Fruit fly (Drosophila melanogaster) whole organism, embryonic: ENCODE data around the gene Prp39.

Experiments
- Asciz ChIP-seq: fragments of 200-800 bp; sonication (Bioruptor generic); optimal IDR thresholded peaks from 2 replicates; lab custom pipeline; 2017; ENCODE audit warnings: missing biosample characterization, mild to moderate bottlenecking, missing genetic modification characterization, missing genetic modification reagents
- Atf6 ChIP-seq: fragments of 200-800 bp; sonication (Bioruptor generic); IDR thresholded peaks from 2 replicates; pipeline ENCODE4 v1.3.6; 2022; ENCODE audit warnings: missing biosample characterization, missing genetic modification characterization
- CG10147 ChIP-seq: fragments of 200-800 bp; sonication (Bioruptor generic); optimal IDR thresholded peaks from 2 replicates; lab custom pipeline; 2019; ENCODE audit warnings: missing biosample characterization, mild to moderate bottlenecking, missing genetic modification characterization, moderate library complexity
- CG12299 ChIP-seq: fragments of 200-800 bp; sonication (Bioruptor generic); optimal IDR thresholded peaks from 2 replicates; lab custom pipeline; 2018; ENCODE audit warnings: missing biosample characterization, mild to moderate bottlenecking, missing genetic modification characterization
- CG12391 ChIP-seq: fragments of 200-800 bp; sonication (Bioruptor generic); optimal IDR thresholded peaks from 3 replicates; lab custom pipeline; 2018; ENCODE audit warnings: missing biosample characterization, mild to moderate bottlenecking, missing genetic modification characterization, moderate library complexity
- CG14965 ChIP-seq: fragments of 200-800 bp; sonication (Bioruptor generic); optimal IDR thresholded peaks from 2 replicates; lab custom pipeline; 2016; ENCODE audit warnings: missing biosample characterization, missing genetic modification characterization, borderline replicate concordance
- CG15514 ChIP-seq: fragments of 200-800 bp; sonication (Bioruptor generic); optimal IDR thresholded peaks from 3 replicates; lab custom pipeline; 2017; ENCODE audit warnings: missing biosample characterization, missing genetic modification characterization, mild to moderate bottlenecking, moderate library complexity, missing genetic modification reagents
- CG15601 ChIP-seq: fragments of 200-800 bp; sonication (Bioruptor generic); optimal IDR thresholded peaks from 3 replicates; lab custom pipeline; 2019; ENCODE audit warnings: missing biosample characterization, mild to moderate bottlenecking, missing genetic modification characterization, moderate library complexity
- CG1647 ChIP-seq: fragments of 200-800 bp; sonication (Bioruptor generic); optimal IDR thresholded peaks from 3 replicates; lab custom pipeline; 2016; ENCODE audit warnings: missing biosample characterization, missing genetic modification characterization
- CG18764 ChIP-seq: fragments of 200-800 bp; sonication (Bioruptor generic); optimal IDR thresholded peaks from 3 replicates; lab custom pipeline; 2016; ENCODE audit warnings: missing biosample characterization, missing genetic modification characterization
- CG2202 ChIP-seq: fragments of 200-800 bp; sonication (Bioruptor generic); optimal IDR thresholded peaks from 2 replicates; lab custom pipeline; 2018; ENCODE audit warnings: missing biosample characterization, mild to moderate bottlenecking, missing genetic modification characterization
- CG2889 ChIP-seq: fragments of 200-800 bp; sonication (Bioruptor generic); IDR thresholded peaks from 3 replicates; pipeline ENCODE4 v1.3.6; 2022; ENCODE audit warnings: missing biosample characterization, missing genetic modification characterization
- CG32772 ChIP-seq: fragments of 200-800 bp; sonication (Bioruptor generic); IDR thresholded peaks from 2 replicates; pipeline ENCODE4 v1.3.6; 2022; ENCODE audit warnings: missing biosample characterization, missing genetic modification characterization
- CG6254 ChIP-seq: fragments of 200-800 bp; sonication (Bioruptor generic); optimal IDR thresholded peaks from 3 replicates; lab custom pipeline; 2017; ENCODE audit warnings: mild to moderate bottlenecking, missing biosample characterization, missing genetic modification reagents, missing genetic modification characterization
- CG6272 ChIP-seq: fragments of 200-800 bp; sonication (Bioruptor generic); IDR thresholded peaks from 2 replicates; pipeline ENCODE4 v1.3.6; 2022; ENCODE audit warnings: missing biosample characterization, missing genetic modification characterization
- CG7745 ChIP-seq: fragments of 200-800 bp; sonication (Bioruptor generic); optimal IDR thresholded peaks from 2 replicates; lab custom pipeline; 2018; ENCODE audit warnings: missing biosample characterization, mild to moderate bottlenecking, missing genetic modification characterization, moderate library complexity
- CG7786 ChIP-seq: fragments of 200-800 bp; sonication (Bioruptor generic); optimal IDR thresholded peaks from 2 replicates; lab custom pipeline; 2016; ENCODE audit warnings: missing biosample characterization, missing genetic modification characterization
- CG9437 ChIP-seq: fragments of 200-800 bp; sonication (Bioruptor generic); optimal IDR thresholded peaks from 2 replicates; lab custom pipeline; 2018; ENCODE audit warnings: missing biosample characterization, mild to moderate bottlenecking, missing genetic modification characterization
- CG9932 ChIP-seq: fragments of 200-800 bp; sonication (Bioruptor generic); IDR thresholded peaks from 2 replicates; pipeline ENCODE4 v1.3.6; 2022; ENCODE audit warnings: missing biosample characterization, missing genetic modification characterization
- Dref ChIP-seq: fragments of 200-800 bp; sonication (Bioruptor generic); IDR thresholded peaks from 2 replicates; pipeline ENCODE4 v1.3.6; 2022; ENCODE audit warnings: missing biosample characterization, missing genetic modification characterization
- HLHmδ ChIP-seq: fragments of 200-800 bp; sonication (Bioruptor generic); optimal IDR thresholded peaks from 2 replicates; lab custom pipeline; 2018; ENCODE audit warnings: missing biosample characterization, mild to moderate bottlenecking, missing genetic modification characterization, moderate library complexity
- Hand ChIP-seq: fragments of 200-800 bp; sonication (Bioruptor generic); optimal IDR thresholded peaks from 2 replicates; lab custom pipeline; 2017; ENCODE audit warnings: mild to moderate bottlenecking, missing biosample characterization, missing genetic modification reagents, missing genetic modification characterization
- Hey ChIP-seq: fragments of 200-800 bp; sonication (Bioruptor generic); optimal IDR thresholded peaks from 3 replicates; lab custom pipeline; 2018; ENCODE audit warnings: missing biosample characterization, mild to moderate bottlenecking, missing genetic modification characterization
- Sry-δ ChIP-seq: fragments of 200-800 bp; sonication (Bioruptor generic); optimal IDR thresholded peaks from 2 replicates; lab custom pipeline; 2016; ENCODE audit warnings: missing biosample characterization, missing genetic modification characterization
- Ssrp ChIP-seq: fragments of 200-800 bp; sonication (Bioruptor generic); optimal IDR thresholded peaks from 2 replicates; lab custom pipeline; 2018; ENCODE audit warnings: missing biosample characterization, mild to moderate bottlenecking, missing genetic modification characterization, moderate library complexity
- TFAM ChIP-seq: fragments of 200-800 bp; sonication (Bioruptor generic); optimal IDR thresholded peaks from 2 replicates; lab custom pipeline; 2017; ENCODE audit warnings: missing biosample characterization, missing genetic modification characterization, inconsistent platforms
- YL-1 ChIP-seq: fragments of 200-800 bp; sonication (Bioruptor generic); optimal IDR thresholded peaks from 3 replicates; lab custom pipeline; 2017; ENCODE audit warnings: missing biosample characterization, mild to moderate bottlenecking, missing genetic modification characterization
- ac ChIP-seq: fragments of 200-800 bp; sonication (Bioruptor generic); optimal IDR thresholded peaks from 3 replicates; lab custom pipeline; 2017; ENCODE audit warnings: missing biosample characterization, mild to moderate bottlenecking, missing genetic modification characterization
- ato ChIP-seq: fragments of 200-800 bp; sonication (Bioruptor generic); IDR thresholded peaks from 2 replicates; pipeline ENCODE4 v1.3.6; 2022; ENCODE audit warnings: missing biosample characterization, missing genetic modification characterization; ENCODE audit not compliant: partially characterized antibody
- bbx ChIP-seq: fragments of 200-800 bp; sonication (Bioruptor generic); IDR thresholded peaks from 2 replicates; pipeline ENCODE4 v1.3.6; 2022; ENCODE audit warnings: missing biosample characterization, missing genetic modification characterization; ENCODE audit not compliant: partially characterized antibody
- chinmo ChIP-seq: fragments of 200-800 bp; sonication (Bioruptor generic); IDR thresholded peaks from 4 replicates; pipeline ENCODE4 v1.3.6; 2022; ENCODE audit warnings: missing biosample characterization, missing genetic modification characterization; ENCODE audit not compliant: partially characterized antibody
- crol ChIP-seq: fragments of 200-800 bp; sonication (Bioruptor generic); IDR thresholded peaks from 2 replicates; pipeline ENCODE4 v1.3.6; 2022; ENCODE audit warnings: missing biosample characterization, missing genetic modification characterization
- dpn ChIP-seq, 2 experiments: fragments of 200-800 bp; sonication (Bioruptor generic); optimal IDR thresholded peaks; 3 replicates each; lab custom pipeline; 2016; ENCODE audit warnings: missing biosample characterization in 2 of 2, missing genetic modification characterization in 2 of 2
- fd96Cb ChIP-seq: fragments of 200-800 bp; sonication (Bioruptor generic); optimal IDR thresholded peaks from 2 replicates; lab custom pipeline; 2018; ENCODE audit warnings: missing biosample characterization, mild to moderate bottlenecking, missing genetic modification characterization, moderate library complexity
- gcm ChIP-seq: fragments of 200-800 bp; sonication (Bioruptor generic); optimal IDR thresholded peaks from 2 replicates; lab custom pipeline; 2019; ENCODE audit warnings: missing biosample characterization, mild to moderate bottlenecking, missing genetic modification characterization, moderate library complexity
- gfzf ChIP-seq: fragments of 200-800 bp; sonication (Bioruptor generic); optimal IDR thresholded peaks from 2 replicates; lab custom pipeline; 2016; ENCODE audit warnings: missing biosample characterization, mild to moderate bottlenecking, missing genetic modification characterization, moderate library complexity
- jumu ChIP-seq: fragments of 200-800 bp; sonication (Bioruptor generic); optimal IDR thresholded peaks from 3 replicates; lab custom pipeline; 2016; ENCODE audit warnings: missing biosample characterization, missing genetic modification characterization
- nau ChIP-seq: fragments of 200-800 bp; sonication (Bioruptor generic); optimal IDR thresholded peaks from 3 replicates; lab custom pipeline; 2017; ENCODE audit warnings: missing biosample characterization, mild to moderate bottlenecking, missing genetic modification characterization, missing genetic modification reagents
- nerfin-2 ChIP-seq: fragments of 200-800 bp; sonication (Bioruptor generic); IDR thresholded peaks from 2 replicates; pipeline ENCODE4 v1.3.6; 2022; ENCODE audit warnings: missing biosample characterization, missing genetic modification characterization; ENCODE audit not compliant: partially characterized antibody
- pnt ChIP-seq: fragments of 200-800 bp; sonication (Bioruptor generic); optimal IDR thresholded peaks from 3 replicates; lab custom pipeline; 2016; ENCODE audit warnings: missing biosample characterization, missing genetic modification characterization
- repo ChIP-seq: fragments of 200-800 bp; sonication (Bioruptor generic); optimal IDR thresholded peaks from 2 replicates; lab custom pipeline; 2016; ENCODE audit warnings: missing biosample characterization, missing genetic modification characterization
- rib ChIP-seq: fragments of 200-800 bp; sonication (Bioruptor generic); IDR thresholded peaks from 2 replicates; pipeline ENCODE4 v1.3.6; 2022; ENCODE audit warnings: missing biosample characterization, missing genetic modification characterization
- ro ChIP-seq: fragments of 200-800 bp; sonication (Bioruptor generic); IDR thresholded peaks from 2 replicates; pipeline ENCODE4 v1.3.6; 2022; ENCODE audit warnings: missing biosample characterization, missing genetic modification characterization
- sens-2 ChIP-seq: fragments of 200-800 bp; sonication (Bioruptor generic); IDR thresholded peaks from 2 replicates; pipeline ENCODE4 v1.3.6; 2022; ENCODE audit warnings: missing biosample characterization, missing genetic modification characterization
- sqz ChIP-seq: fragments of 200-800 bp; sonication (Bioruptor generic); optimal IDR thresholded peaks from 3 replicates; lab custom pipeline; 2018; ENCODE audit warnings: missing biosample characterization, mild to moderate bottlenecking, missing genetic modification characterization
- tgo ChIP-seq: fragments of 200-800 bp; sonication (Bioruptor generic); IDR thresholded peaks from 3 replicates; pipeline ENCODE4 v1.3.6; 2022; ENCODE audit warnings: missing biosample characterization, missing genetic modification characterization
- tin ChIP-seq: fragments of 200-800 bp; sonication (Bioruptor generic); optimal IDR thresholded peaks from 3 replicates; lab custom pipeline; 2016; ENCODE audit warnings: missing biosample characterization, missing genetic modification characterization
- vfl ChIP-seq: fragments of 200-800 bp; sonication (Bioruptor generic); optimal IDR thresholded peaks from 2 replicates; lab custom pipeline; 2016; ENCODE audit warnings: missing biosample characterization, missing genetic modification characterization
- wek ChIP-seq: fragments of 200-800 bp; sonication (Bioruptor generic); optimal IDR thresholded peaks from 3 replicates; lab custom pipeline; 2018; ENCODE audit warnings: missing biosample characterization, mild to moderate bottlenecking, missing genetic modification characterization, moderate library complexity

Prp39 gene

dm6 chr3R:28845981-28846380 is 34.1 kb downstream of the Prp39 start (continued):
- TF ChIP-seq repo (no peak), bbx (GFP tag; lab: Robert Waterston, UW) (peak; percentile 33; the same call in 1 of the 2 replicates), CG18764 (GFP tag; lab: Kevin White, UChicago) (no peak), tin (GFP tag; lab: Kevin White, UChicago) (no peak), CG6272 (GFP tag; lab: Robert Waterston, UW) (no peak), CG6254 (GFP tag; lab: Kevin White, UChicago) (no peak), CG15601 (tag; lab: Kevin White, UChicago) (no peak), fd96Cb (tag; lab: Kevin White, UChicago) (no peak), CG32772 (no peak), vfl (no peak), CG2889 (GFP tag; lab: Robert Waterston, UW) (no peak), Hand (no peak), ato (GFP tag; lab: Robert Waterston, UW) (no peak), CG1647 (GFP tag; lab: Kevin White, UChicago) (no peak), YL-1 (GFP tag; lab: Kevin White, UChicago) (no peak), CG9932 (GFP tag; lab: Robert Waterston, UW) (peak; percentile 17; the same call in 1 of the 2 replicates), CG7745 (tag; lab: Kevin White, UChicago) (no peak), ac (GFP tag; lab: Kevin White, UChicago) (no peak), jumu (GFP tag; lab: Kevin White, UChicago) (no peak), TFAM (GFP tag; lab: Kevin White, UChicago) (no peak), HLHmδ (GFP tag; lab: Kevin White, UChicago) (no peak), rib (GFP tag; lab: Robert Waterston, UW) (0 out of 2 replicates have a peak, but pooled peaks have one; percentile 28), chinmo (GFP tag; lab: Robert Waterston, UW) (no peak), CG7786 (GFP tag; lab: Kevin White, UChicago) (no peak), CG10147 (GFP tag; lab: Kevin White, UChicago) (no peak), Dref (GFP tag; lab: Robert Waterston, UW) (no peak), Hey (tag; lab: Kevin White, UChicago) (peak; percentile 95), CG12391 (tag; lab: Kevin White, UChicago) (no peak), CG15514 (GFP tag; lab: Kevin White, UChicago) (no peak), tgo (GFP tag; lab: Robert Waterston, UW) (no peak), dpn (GFP tag; optimal IDR thresholded peaks at IDR 0.05; lab: Kevin White, UChicago) (no peak), Atf6 (GFP tag; lab: Robert Waterston, UW) (0 out of 2 replicates have a peak, but pooled peaks have one; percentile 11), nau (GFP tag; lab: Kevin White, UChicago) (no peak), sqz (GFP tag; lab: Kevin White, UChicago) (no peak), pnt (GFP tag; lab: Kevin White, UChicago) (no peak), nerfin-2 (GFP tag; lab: Robert Waterston, UW) (no peak), gfzf (GFP tag; lab: Kevin White, UChicago) (no peak), ro (GFP tag; lab: Robert Waterston, UW) (no peak), wek (no peak), CG2202 (tag; lab: Kevin White, UChicago) (no peak), Ssrp (tag; lab: Kevin White, UChicago) (no peak), sens-2 (GFP tag; lab: Robert Waterston, UW) (no peak), Asciz (GFP tag; lab: Kevin White, UChicago) (no peak), CG9437 (GFP tag; lab: Kevin White, UChicago) (no peak), Sry-δ (GFP tag; lab: Kevin White, UChicago) (no peak), crol (GFP tag; lab: Robert Waterston, UW) (peak; percentile 96), CG14965 (GFP tag; lab: Kevin White, UChicago) (no peak), CG12299 (tag; lab: Kevin White, UChicago) (no peak), gcm (GFP tag; lab: Kevin White, UChicago) (no peak)
